Worm (Caenorhabditis elegans): Measurements from ENCODE around the gene asg-2.

asg-2 gene

ce11 chrX:6848596-6848995 is 7.5 kb downstream of the asg-2 start:
- TF ChIP-seq zip-5 (tag; optimal IDR thresholded peaks at IDR 0.05) (no peak), elt-2 (tag; optimal IDR thresholded peaks at IDR 0.05) (peak; percentile 51)

ce11 chrX:6850412-6850811 is 9.4 kb downstream of the asg-2 start:
- TF ChIP-seq ceh-19 (GFP tag; optimal IDR thresholded peaks at IDR 0.05) (peak; percentile 17), ahr-1 (tag; optimal IDR thresholded peaks at IDR 0.05) (no peak), unc-42 (tag; optimal IDR thresholded peaks at IDR 0.05) (peak; percentile 41), ceh-34 (tag; optimal IDR thresholded peaks at IDR 0.05) (peak; percentile 17)

DNA sequence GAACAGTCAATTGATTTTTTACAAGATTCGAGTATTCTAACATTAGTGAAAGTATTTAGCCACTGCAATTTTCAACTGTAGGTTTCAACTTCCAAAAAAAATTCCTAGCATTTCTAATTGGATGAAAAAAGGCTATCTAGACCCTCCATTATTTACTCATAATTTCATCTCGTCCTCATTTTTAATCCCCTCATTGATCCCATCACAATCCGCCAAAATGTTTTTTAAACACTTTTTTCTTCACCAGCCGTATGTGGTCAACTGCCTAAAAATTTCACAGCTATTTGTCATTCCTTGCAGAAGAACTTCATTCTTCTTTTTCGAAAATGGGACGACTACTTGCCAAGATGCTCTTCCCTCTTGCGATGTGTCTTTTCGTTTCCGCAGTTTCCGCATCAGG is 12.3 kb downstream of the asg-2 start, which contains the start of gene rig-3:
Gene rig-3, plus strand, starts transcription at position 301 of the 400 bp plus-strand sequence.
- TF ChIP-seq ceh-30 (tag; optimal IDR thresholded peaks at IDR 0.05): no peak
- TF ChIP-seq ceh-14 (tag; optimal IDR thresholded peaks at IDR 0.05): no peak
- TF ChIP-seq odd-2 (tag; optimal IDR thresholded peaks at IDR 0.05): no peak
- TF ChIP-seq dmd-4 (tag; optimal IDR thresholded peaks at IDR 0.05; ENCODE audit: borderline replicate concordance): no peak
- no peak for TF ChIP-seq hlh-13 (GFP tag; optimal IDR thresholded peaks at IDR 0.05)
- no peak for TF ChIP-seq ref-2 (tag; optimal IDR thresholded peaks at IDR 0.05)
- TF ChIP-seq ceh-2 (tag; optimal IDR thresholded peaks at IDR 0.05): no peak
- TF ChIP-seq nfya-1 (tag; optimal IDR thresholded peaks at IDR 0.05): no peak
- TF ChIP-seq pqm-1 (tag; optimal IDR thresholded peaks at IDR 0.05): no peak
- TF ChIP-seq ceh-31 (tag; optimal IDR thresholded peaks at IDR 0.05): no peak

ce11 chrX:6856793-6857192 is 15.7 kb downstream of the asg-2 start:
- TF ChIP-seq unc-42 (tag; optimal IDR thresholded peaks at IDR 0.05): peak; percentile 80
- TF ChIP-seq odd-2 (tag; optimal IDR thresholded peaks at IDR 0.05): no peak
- no peak for TF ChIP-seq sdc-2 (tag; optimal IDR thresholded peaks at IDR 0.05)

DNA sequence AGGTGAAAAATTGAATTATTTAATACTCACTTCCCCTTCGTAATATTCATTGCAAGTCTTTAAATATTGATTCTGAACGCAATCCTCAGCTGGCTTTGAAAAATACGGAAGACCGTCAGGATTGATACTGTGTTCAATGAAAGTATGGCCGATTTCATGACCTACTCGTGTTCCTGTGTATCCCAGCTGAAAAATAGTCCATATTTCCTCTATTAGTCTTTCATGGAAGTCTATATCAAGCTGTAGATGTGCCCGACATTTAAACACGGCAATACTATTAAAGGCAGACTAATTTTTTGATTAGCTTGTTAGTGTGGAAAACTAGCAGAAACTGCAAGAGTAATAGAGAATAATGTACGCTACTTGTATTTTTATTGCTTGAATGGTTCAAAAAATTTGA is 20.5 kb downstream of the asg-2 start:
- TF ChIP-seq ceh-2 (tag; optimal IDR thresholded peaks at IDR 0.05) (no peak), fax-1 (tag; optimal IDR thresholded peaks at IDR 0.05) (no peak), che-1 (tag; optimal IDR thresholded peaks at IDR 0.05) (no peak), elt-4 (tag; optimal IDR thresholded peaks at IDR 0.05) (no peak), hlh-8 (tag; optimal IDR thresholded peaks at IDR 0.05) (no peak), ceh-22 (tag; optimal IDR thresholded peaks at IDR 0.05) (no peak), ceh-14 (tag; optimal IDR thresholded peaks at IDR 0.05) (no peak), ceh-31 (tag; optimal IDR thresholded peaks at IDR 0.05) (no peak), hlh-15 (tag; optimal IDR thresholded peaks at IDR 0.05) (no peak), zip-5 (tag; optimal IDR thresholded peaks at IDR 0.05) (no peak)

ce11 chrX:6863032-6863431 is 22.0 kb downstream of the asg-2 start, which contains the start of gene nep-4:
nep-4 (minus strand) TSS chrX:6863424.
- TF ChIP-seq eyg-1 (tag; optimal IDR thresholded peaks at IDR 0.05) (no peak), ets-4 (tag; optimal IDR thresholded peaks at IDR 0.05) (no peak), K02D7.2 (tag; optimal IDR thresholded peaks at IDR 0.05) (no peak), nfya-1 (tag; optimal IDR thresholded peaks at IDR 0.05) (no peak), hlh-6 (tag; optimal IDR thresholded peaks at IDR 0.05) (no peak), madf-2 (tag; optimal IDR thresholded peaks at IDR 0.05) (no peak), ceh-31 (tag; optimal IDR thresholded peaks at IDR 0.05) (no peak), ceh-14 (tag; optimal IDR thresholded peaks at IDR 0.05) (no peak), T23F11.4 (GFP tag; optimal IDR thresholded peaks at IDR 0.05) (no peak), C08G9.2 (tag; optimal IDR thresholded peaks at IDR 0.05) (no peak), dve-1 (tag; optimal IDR thresholded peaks at IDR 0.05) (no peak), pros-1 (tag; optimal IDR thresholded peaks at IDR 0.05) (no peak), ceh-6 (GFP tag; optimal IDR thresholded peaks at IDR 0.05) (no peak), ceh-9 (tag; optimal IDR thresholded peaks at IDR 0.05) (no peak), unc-55 (GFP tag; optimal IDR thresholded peaks at IDR 0.05) (no peak)

Data from whole organism, late embryonic.